Worm (Caenorhabditis elegans) whole organism, mixed stage, embryonic: ENCODE measurements around the gene srbc-7.

Experiments used
- M03D4.4 ChIP-seq: sonication (generic microtip); optimal IDR thresholded peaks from 2 replicates; lab custom pipeline; 2017; ENCODE audit warnings: mild to moderate bottlenecking, missing genetic modification characterization, missing compliant biosample characterization
- bed-3 ChIP-seq: fragments of 200-800 bp; sonication (Bioruptor generic); optimal IDR thresholded peaks from 3 replicates; lab custom pipeline; 2018; ENCODE audit warnings: mild to moderate bottlenecking, missing genetic modification characterization, moderate library complexity, missing compliant biosample characterization
- ceh-39 ChIP-seq: fragments of 150-350 bp; optimal IDR thresholded peaks from 2 replicates; lab custom pipeline; 2014; ENCODE audit warnings: missing biosample characterization, missing genetic modification characterization
- ceh-43 ChIP-seq: fragments of 200-800 bp; sonication (Bioruptor generic); optimal IDR thresholded peaks from 2 replicates; lab custom pipeline; 2018; ENCODE audit warnings: mild to moderate bottlenecking, missing genetic modification characterization, moderate library complexity, missing compliant biosample characterization
- ceh-83 ChIP-seq: fragments of 200-800 bp; sonication (Bioruptor generic); optimal IDR thresholded peaks from 2 replicates; lab custom pipeline; 2018; ENCODE audit warnings: mild to moderate bottlenecking, missing genetic modification characterization, missing compliant biosample characterization
- ces-1 ChIP-seq: fragments of 150-350 bp; optimal IDR thresholded peaks from 2 replicates; lab custom pipeline; 2014; ENCODE audit warnings: missing biosample characterization, missing genetic modification reagents, missing genetic modification characterization
- cnd-1 ChIP-seq: fragments of 200-800 bp; sonication (Bioruptor generic); optimal IDR thresholded peaks from 2 replicates; lab custom pipeline; 2018; ENCODE audit warnings: mild to moderate bottlenecking, missing genetic modification characterization, missing compliant biosample characterization
- drap-1 ChIP-seq: fragments of 200-800 bp; sonication (Bioruptor generic); optimal IDR thresholded peaks from 3 replicates; lab custom pipeline; 2018; ENCODE audit warnings: mild to moderate bottlenecking, missing genetic modification characterization, missing compliant biosample characterization
- elt-1 ChIP-seq: sonication (generic microtip); optimal IDR thresholded peaks from 2 replicates; lab custom pipeline; 2017; ENCODE audit warnings: missing genetic modification characterization, mild to moderate bottlenecking, missing compliant biosample characterization, antibody characterized with exemption, moderate library complexity, borderline replicate concordance; ENCODE audit not compliant: insufficient read depth
- elt-3 ChIP-seq: fragments of 150-350 bp; optimal IDR thresholded peaks from 2 replicates; lab custom pipeline; 2014; ENCODE audit warnings: missing biosample characterization, missing genetic modification characterization
- ham-2 ChIP-seq: fragments of 200-800 bp; sonication (Bioruptor generic); optimal IDR thresholded peaks from 2 replicates; lab custom pipeline; 2018; ENCODE audit warnings: mild to moderate bottlenecking, missing genetic modification characterization, missing compliant biosample characterization
- lin-13 ChIP-seq: fragments of 150-350 bp; optimal IDR thresholded peaks from 2 replicates; lab custom pipeline; 2014; ENCODE audit warnings: missing biosample characterization, missing genetic modification characterization
- lin-32 ChIP-seq: fragments of 200-800 bp; sonication (Bioruptor generic); optimal IDR thresholded peaks from 2 replicates; lab custom pipeline; 2018; ENCODE audit warnings: mild to moderate bottlenecking, missing genetic modification characterization, missing compliant biosample characterization
- lsy-2 ChIP-seq: fragments of 150-350 bp; optimal IDR thresholded peaks from 2 replicates; lab custom pipeline; 2014; ENCODE audit warnings: missing biosample characterization, missing genetic modification characterization
- mab-5 ChIP-seq: fragments of 150-350 bp; optimal IDR thresholded peaks from 2 replicates; lab custom pipeline; 2014; ENCODE audit warnings: missing biosample characterization, missing genetic modification characterization
- mep-1 ChIP-seq: fragments of 150-350 bp; optimal IDR thresholded peaks from 2 replicates; lab custom pipeline; 2017; ENCODE audit warnings: missing biosample characterization, missing genetic modification reagents, missing genetic modification characterization, inconsistent platforms
- nhr-12 ChIP-seq: fragments of 150-350 bp; optimal IDR thresholded peaks from 2 replicates; lab custom pipeline; 2014; ENCODE audit warnings: missing biosample characterization, missing genetic modification characterization
- nhr-2 ChIP-seq: fragments of 150-350 bp; optimal IDR thresholded peaks from 2 replicates; lab custom pipeline; 2014; ENCODE audit warnings: missing biosample characterization, missing genetic modification characterization
- nhr-28 ChIP-seq: fragments of 150-350 bp; optimal IDR thresholded peaks from 2 replicates; lab custom pipeline; 2014; ENCODE audit warnings: missing biosample characterization, missing genetic modification characterization
- nhr-76 ChIP-seq: sonication (generic microtip); optimal IDR thresholded peaks from 2 replicates; lab custom pipeline; 2017; ENCODE audit warnings: missing biosample characterization, missing genetic modification characterization
- pha-4 ChIP-seq: fragments of 150-350 bp; optimal IDR thresholded peaks from 2 replicates; lab custom pipeline; 2018; ENCODE audit warnings: missing biosample characterization, missing genetic modification reagents, missing genetic modification characterization
- sem-2 ChIP-seq: fragments of 200-800 bp; sonication (Bioruptor generic); optimal IDR thresholded peaks from 2 replicates; lab custom pipeline; 2018; ENCODE audit warnings: mild to moderate bottlenecking, missing genetic modification characterization, missing compliant biosample characterization
- snpc-4 ChIP-seq: fragments of 150-350 bp; optimal IDR thresholded peaks from 2 replicates; lab custom pipeline; 2014; ENCODE audit warnings: missing biosample characterization, missing genetic modification characterization
- sptf-1 ChIP-seq: sonication (generic microtip); optimal IDR thresholded peaks from 2 replicates; lab custom pipeline; 2017; ENCODE audit warnings: mild to moderate bottlenecking, missing genetic modification characterization, moderate library complexity, missing compliant biosample characterization
- tbx-8 ChIP-seq: fragments of 200-800 bp; sonication (Bioruptor generic); optimal IDR thresholded peaks from 2 replicates; lab custom pipeline; 2018; ENCODE audit warnings: mild to moderate bottlenecking, missing genetic modification characterization, moderate library complexity, missing compliant biosample characterization
- unc-39 ChIP-seq: fragments of 150-350 bp; optimal IDR thresholded peaks from 2 replicates; lab custom pipeline; 2014; ENCODE audit warnings: missing biosample characterization, missing genetic modification characterization
- unc-62 ChIP-seq: fragments of 150-350 bp; optimal IDR thresholded peaks from 2 replicates; lab custom pipeline; 2014; ENCODE audit warnings: missing biosample characterization, missing genetic modification reagents, missing genetic modification characterization
- zip-8 ChIP-seq: fragments of 150-350 bp; optimal IDR thresholded peaks from 2 replicates; lab custom pipeline; 2014; ENCODE audit warnings: missing biosample characterization, missing genetic modification characterization
- ztf-11 ChIP-seq: fragments of 150-350 bp; optimal IDR thresholded peaks from 2 replicates; lab custom pipeline; 2014; ENCODE audit warnings: missing biosample characterization, missing genetic modification characterization

The srbc-7 gene

ce11 chrV:7464696-7465095, 22.7 kb downstream of the srbc-7 start, which contains the start of gene srh-89:
TSS of gene srh-89 (minus strand) at chrV:7464796.
- TF ChIP-seq ceh-83 (GFP tag; lab: Kevin White, UChicago) (no peak), nhr-2 (tag; lab: Kevin White, UChicago) (no peak), lsy-2 (tag; lab: Kevin White, UChicago) (no peak), lin-13 (tag; lab: Kevin White, UChicago) (no peak), ham-2 (GFP tag; lab: Kevin White, UChicago) (no peak), elt-1 (tag; lab: Kevin White, UChicago) (no peak), pha-4 (tag; lab: Kevin White, UChicago) (no peak), snpc-4 (tag; lab: Kevin White, UChicago) (no peak), sem-2 (no peak), M03D4.4 (tag; lab: Kevin White, UChicago) (no peak), tbx-8 (GFP tag; lab: Kevin White, UChicago) (no peak), ceh-39 (tag; lab: Kevin White, UChicago) (no peak), mep-1 (no peak), nhr-76 (tag; lab: Kevin White, UChicago) (no peak), ztf-11 (tag; lab: Kevin White, UChicago) (no peak)
- TF ChIP-seq, all 35 proteins: peak for 0

ce11 chrV:7460898-7461297, 26.5 kb downstream of the srbc-7 start, which contains the start of gene srh-92:
TSS of gene srh-92 (minus strand) at chrV:7460998.
- TF ChIP-seq sptf-1: no peak
- TF ChIP-seq ceh-43 (GFP tag; lab: Kevin White, UChicago): no peak
- TF ChIP-seq cnd-1 (tag; lab: Kevin White, UChicago): no peak
- no peak for TF ChIP-seq drap-1
- no peak for TF ChIP-seq mab-5 (tag; lab: Kevin White, UChicago)
- TF ChIP-seq unc-62 (GFP tag; lab: Kevin White, UChicago): no peak
- TF ChIP-seq nhr-76 (tag; lab: Kevin White, UChicago): no peak
- no peak for TF ChIP-seq elt-3 (tag; lab: Kevin White, UChicago)
- no peak for TF ChIP-seq M03D4.4 (tag; lab: Kevin White, UChicago)
- no peak for TF ChIP-seq elt-1 (tag; lab: Kevin White, UChicago)
- TF ChIP-seq ceh-39 (tag; lab: Kevin White, UChicago): no peak

- TF ChIP-seq nhr-28 (tag; lab: Kevin White, UChicago): no peak
- no peak for TF ChIP-seq nhr-2 (tag; lab: Kevin White, UChicago)
- TF ChIP-seq sem-2: no peak
- TF ChIP-seq bed-3 (GFP tag; lab: Kevin White, UChicago): no peak
- TF ChIP-seq elt-3 (tag; lab: Kevin White, UChicago): no peak
- TF ChIP-seq ceh-83 (GFP tag; lab: Kevin White, UChicago): no peak
- no peak for TF ChIP-seq unc-62 (GFP tag; lab: Kevin White, UChicago)
- TF ChIP-seq ceh-39 (tag; lab: Kevin White, UChicago): no peak
- TF ChIP-seq cnd-1 (tag; lab: Kevin White, UChicago): no peak
- no peak for TF ChIP-seq nhr-12 (tag; lab: Kevin White, UChicago)
- TF ChIP-seq zip-8: no peak
- TF ChIP-seq M03D4.4 (tag; lab: Kevin White, UChicago): no peak
Observed at ce11 chrV:7455008-7455407, 32.4 kb downstream of the srbc-7 start, which contains the start of gene F25E5.2. TSS of gene F25E5.2 (plus strand) at chrV:7455308.

ce11 chrV:7454236-7454635, 33.2 kb downstream of the srbc-7 start, which contains the start of gene try-8:
TSS of gene try-8 (minus strand) at chrV:7454336.
- TF ChIP-seq lin-32 (GFP tag; lab: Kevin White, UChicago) (no peak), ces-1 (GFP tag; lab: Kevin White, UChicago) (no peak), pha-4 (tag; lab: Kevin White, UChicago) (no peak)
- TF ChIP-seq, all 35 proteins: peak for 0

DNA sequence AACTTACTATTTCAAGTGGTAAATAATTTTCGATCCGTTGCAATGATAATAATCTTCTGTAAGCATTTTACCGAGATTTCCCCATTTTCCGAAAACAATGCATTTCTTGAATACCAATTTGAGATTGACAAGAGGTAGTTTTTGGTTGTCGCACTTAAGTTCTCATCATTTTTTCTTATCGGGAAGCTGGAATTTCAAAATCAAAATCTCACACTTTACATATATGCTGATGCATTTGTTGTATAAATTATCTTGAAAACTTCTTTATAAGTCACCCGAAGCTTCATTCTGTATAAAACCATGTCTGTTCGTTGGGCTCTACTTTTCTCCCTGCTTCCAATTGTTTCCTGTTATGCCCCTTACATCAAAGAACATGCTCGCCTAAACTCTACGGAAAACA, 36.0 kb downstream of the srbc-7 start, which contains the start of gene try-11:
Gene try-11 (plus strand): TSS at position 301 of the 400 bp plus-strand sequence.
- no peak for TF ChIP-seq ceh-39 (tag; lab: Kevin White, UChicago)
- no peak for TF ChIP-seq cnd-1 (tag; lab: Kevin White, UChicago)
- TF ChIP-seq unc-39 (tag; lab: Kevin White, UChicago): no peak
- no peak for TF ChIP-seq sem-2
- TF ChIP-seq lsy-2 (tag; lab: Kevin White, UChicago): no peak
- no peak for TF ChIP-seq elt-1 (tag; lab: Kevin White, UChicago)
- TF ChIP-seq mab-5 (tag; lab: Kevin White, UChicago): no peak
- no peak for TF ChIP-seq lin-32 (GFP tag; lab: Kevin White, UChicago)
- no peak for TF ChIP-seq nhr-2 (tag; lab: Kevin White, UChicago)
